Worm (Caenorhabditis elegans) whole organism, L4 larva: ENCODE results near the gene clec-52.

Experiments used
- R02D3.7 ChIP-seq: fragments of 150-350 bp; sonication (generic microtip); optimal IDR thresholded peaks from 3 replicates; lab custom pipeline; 2014; ENCODE audit warnings: missing biosample characterization, missing genetic modification characterization
- lsy-2 ChIP-seq, 2 experiments: fragments of 150-350 bp in 1 of 2; sonication (generic microtip) in 1 of 2; optimal IDR thresholded peaks; 2 replicates each; lab custom pipeline; 2014 to 2017; ENCODE audit warnings: missing biosample characterization in 2 of 2, missing genetic modification characterization in 2 of 2
- madf-5 ChIP-seq, 2 experiments: fragments of 200-800 bp; sonication (Bioruptor generic); IDR thresholded peaks; 2 replicates each; pipeline ENCODE4 v1.3.6; 2022; ENCODE audit warnings: missing compliant biosample characterization in 2 of 2, missing genetic modification characterization in 2 of 2
- nhr-10 ChIP-seq: fragments of 150-350 bp; optimal IDR thresholded peaks from 2 replicates; lab custom pipeline; 2014; ENCODE audit warnings: missing biosample characterization, missing genetic modification characterization
- nhr-237 ChIP-seq: sonication (generic microtip); optimal IDR thresholded peaks from 2 replicates; lab custom pipeline; 2017; ENCODE audit warnings: missing biosample characterization, missing genetic modification characterization
- nhr-41 ChIP-seq: fragments of 200-800 bp; sonication (Bioruptor generic); IDR thresholded peaks from 2 replicates; pipeline ENCODE4 v1.3.6; 2022; ENCODE audit warnings: missing genetic modification reagents, missing genetic modification characterization, missing compliant biosample characterization
- nhr-76 ChIP-seq: fragments of 150-350 bp; optimal IDR thresholded peaks from 2 replicates; lab custom pipeline; 2014; ENCODE audit warnings: missing biosample characterization, missing genetic modification characterization
- nhr-77 ChIP-seq: fragments of 150-350 bp; optimal IDR thresholded peaks from 2 replicates; lab custom pipeline; 2014; ENCODE audit warnings: missing biosample characterization, missing genetic modification characterization
- snpc-4 ChIP-seq: fragments of 150-350 bp; optimal IDR thresholded peaks from 2 replicates; lab custom pipeline; 2014; ENCODE audit warnings: missing biosample characterization, missing genetic modification characterization
- tag-97 ChIP-seq: fragments of 200-800 bp; sonication (Bioruptor generic); IDR thresholded peaks from 2 replicates; pipeline ENCODE4 v1.3.6; 2022; ENCODE audit warnings: missing genetic modification characterization, missing compliant biosample characterization
- unc-130 ChIP-seq: sonication (generic microtip); optimal IDR thresholded peaks from 2 replicates; lab custom pipeline; 2016; ENCODE audit warnings: missing genetic modification reagents, missing genetic modification characterization, missing compliant biosample characterization
- ztf-11 ChIP-seq: fragments of 150-350 bp; optimal IDR thresholded peaks from 2 replicates; lab custom pipeline; 2014; ENCODE audit warnings: missing biosample characterization, missing genetic modification characterization

DNA sequence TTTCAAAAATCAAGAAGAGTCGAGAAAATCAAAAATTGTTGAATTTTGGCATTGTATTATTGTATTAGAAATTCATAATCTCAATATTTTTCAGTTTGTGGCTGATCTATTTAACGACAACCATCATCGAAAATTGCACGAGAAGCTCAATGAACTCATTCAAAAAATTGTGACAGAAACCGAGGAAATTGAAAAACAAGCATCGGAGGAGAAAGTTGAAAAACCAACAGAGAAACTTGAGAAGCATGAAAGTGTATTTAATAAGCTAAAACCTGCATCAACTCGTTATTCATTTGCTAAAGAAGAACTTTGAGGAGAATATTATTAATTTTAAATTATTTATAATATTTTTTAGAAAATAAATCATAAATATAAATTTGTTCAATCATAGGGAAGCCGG lies 41.7 kb downstream of the clec-52 start, which contains the start of gene ceph-41:
- no peak for TF ChIP-seq nhr-237 (tag; lab: Kevin White, UChicago)
- no peak for TF ChIP-seq lsy-2 (tag; optimal IDR thresholded peaks at IDR 0.05; lab: Kevin White, UChicago)
- no peak for TF ChIP-seq R02D3.7
- TF ChIP-seq madf-5 (GFP tag; IDR thresholded peaks at IDR 0.05; lab: Robert Waterston, UW) = no peak
- no peak for TF ChIP-seq snpc-4 (tag; lab: Kevin White, UChicago)
- no peak for TF ChIP-seq nhr-77
- no peak for TF ChIP-seq nhr-76 (tag; lab: Kevin White, UChicago)
- TF ChIP-seq ztf-11 (tag; lab: Kevin White, UChicago) = no peak
- TF ChIP-seq nhr-10 (tag; lab: Kevin White, UChicago) = no peak
- TF ChIP-seq tag-97 (GFP tag; lab: Robert Waterston, UW) = no peak
- TF ChIP-seq unc-130 (GFP tag; lab: Kevin White, UChicago) = no peak
- no peak for TF ChIP-seq nhr-41 (GFP tag; lab: Robert Waterston, UW)
